Fruit fly (Drosophila melanogaster) whole organism, adult: ENCODE results near the gene Snap24.

Source experiments
- CG11617 ChIP-seq: fragments of 200-800 bp; sonication (Bioruptor generic); optimal IDR thresholded peaks from 2 replicates; lab custom pipeline; 2017; ENCODE audit warnings: mild to moderate bottlenecking, missing biosample characterization, missing genetic modification reagents, missing genetic modification characterization
- CG12768 ChIP-seq: fragments of 200-800 bp; sonication (Bioruptor generic); optimal IDR thresholded peaks from 2 replicates; lab custom pipeline; 2017; ENCODE audit warnings: missing biosample characterization, missing genetic modification characterization, mild to moderate bottlenecking, moderate library complexity, missing genetic modification reagents
- CG14711 ChIP-seq: fragments of 200-800 bp; sonication (Bioruptor generic); optimal IDR thresholded peaks from 2 replicates; lab custom pipeline; 2018; ENCODE audit warnings: missing biosample characterization, mild to moderate bottlenecking, missing genetic modification characterization, moderate library complexity
- CG1620 ChIP-seq: fragments of 200-800 bp; sonication (Bioruptor generic); optimal IDR thresholded peaks from 2 replicates; lab custom pipeline; 2016; ENCODE audit warnings: missing biosample characterization, missing genetic modification characterization
- CG33017 ChIP-seq: fragments of 200-800 bp; sonication (Bioruptor generic); optimal IDR thresholded peaks from 2 replicates; lab custom pipeline; 2018; ENCODE audit warnings: missing biosample characterization, mild to moderate bottlenecking, missing genetic modification characterization, moderate library complexity
- CG5204 ChIP-seq: fragments of 200-800 bp; sonication (Bioruptor generic); optimal IDR thresholded peaks from 2 replicates; lab custom pipeline; 2016; ENCODE audit warnings: missing biosample characterization, missing genetic modification characterization
- CG7045 ChIP-seq: fragments of 200-800 bp; sonication (Bioruptor generic); optimal IDR thresholded peaks from 2 replicates; lab custom pipeline; 2017; ENCODE audit warnings: missing biosample characterization, mild to moderate bottlenecking, missing genetic modification characterization
- CG7101 ChIP-seq: fragments of 200-800 bp; sonication (Bioruptor generic); optimal IDR thresholded peaks from 2 replicates; lab custom pipeline; 2018; ENCODE audit warnings: missing biosample characterization, mild to moderate bottlenecking, missing genetic modification characterization, moderate library complexity
- Clk ChIP-seq: fragments of 200-800 bp; sonication (Bioruptor generic); optimal IDR thresholded peaks from 2 replicates; lab custom pipeline; 2017; ENCODE audit warnings: missing biosample characterization, missing genetic modification characterization
- Crg-1 ChIP-seq: fragments of 200-800 bp; sonication (Bioruptor generic); optimal IDR thresholded peaks from 2 replicates; lab custom pipeline; 2016; ENCODE audit warnings: missing biosample characterization, missing genetic modification characterization
- Hr96 ChIP-seq: fragments of 200-800 bp; sonication (Bioruptor generic); optimal IDR thresholded peaks from 2 replicates; lab custom pipeline; 2016; ENCODE audit warnings: missing biosample characterization, missing genetic modification characterization
- Mnt ChIP-seq: fragments of 200-800 bp; sonication (Bioruptor generic); optimal IDR thresholded peaks from 2 replicates; lab custom pipeline; 2016; ENCODE audit warnings: missing biosample characterization, mild to moderate bottlenecking, missing genetic modification characterization
- bab1 ChIP-seq: fragments of 200-800 bp; sonication (Bioruptor generic); optimal IDR thresholded peaks from 3 replicates; lab custom pipeline; 2019; ENCODE audit warnings: missing biosample characterization, mild to moderate bottlenecking, missing genetic modification characterization, moderate library complexity
- cic ChIP-seq: fragments of 200-800 bp; sonication (Bioruptor generic); optimal IDR thresholded peaks from 2 replicates; lab custom pipeline; 2017; ENCODE audit warnings: missing biosample characterization, mild to moderate bottlenecking, missing genetic modification characterization, moderate library complexity
- cnc ChIP-seq, 2 experiments: fragments of >200 bp; optimal IDR thresholded peaks; 2 replicates each; lab custom pipeline; 2017
- kay ChIP-seq: fragments of 200-800 bp; sonication (Bioruptor generic); peaks from one replicate; lab custom pipeline; 2016; ENCODE audit warnings: missing biosample characterization, missing genetic modification characterization, borderline replicate concordance
- ovo ChIP-seq: fragments of 200-800 bp; sonication (Bioruptor generic); optimal IDR thresholded peaks from 2 replicates; lab custom pipeline; 2016; ENCODE audit warnings: missing biosample characterization, missing genetic modification characterization
- pad ChIP-seq: fragments of 200-800 bp; sonication (Bioruptor generic); optimal IDR thresholded peaks from 3 replicates; lab custom pipeline; 2017; ENCODE audit warnings: missing biosample characterization, missing genetic modification characterization, mild to moderate bottlenecking, moderate library complexity, missing genetic modification reagents
- tj ChIP-seq: fragments of 200-800 bp; sonication (Bioruptor generic); optimal IDR thresholded peaks from 3 replicates; lab custom pipeline; 2017; ENCODE audit warnings: missing biosample characterization, mild to moderate bottlenecking, missing genetic modification characterization, moderate library complexity
- toe ChIP-seq: fragments of 200-800 bp; sonication (Bioruptor generic); optimal IDR thresholded peaks from 2 replicates; lab custom pipeline; 2016; ENCODE audit warnings: missing biosample characterization, missing genetic modification characterization

Snap24 gene

DNA sequence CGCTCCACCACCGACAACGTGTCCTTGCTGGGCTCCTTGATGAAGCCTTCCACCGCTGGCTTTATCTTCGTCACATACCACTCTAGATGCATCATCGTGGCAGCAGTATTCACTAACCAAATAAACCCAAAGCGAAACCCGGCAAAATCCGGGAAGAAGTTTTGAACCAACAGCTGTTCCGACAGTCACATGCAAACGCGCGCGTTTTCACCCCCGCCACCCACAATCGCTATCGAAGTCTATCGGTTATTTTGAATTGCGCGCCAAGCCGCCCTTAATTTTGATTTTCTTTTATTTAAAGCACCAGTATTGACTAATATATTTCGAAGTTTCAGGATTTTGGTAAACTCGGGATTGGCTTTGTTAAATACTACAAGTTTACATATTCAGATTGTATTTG, 8.5 kb downstream of the Snap24 start, which contains the start of gene Tti1:
Gene Tti1, minus strand, starts transcription at position 200 of the 400 bp plus-strand sequence.
- no peak for TF ChIP-seq CG14711 (tag; lab: Kevin White, UChicago)

DNA sequence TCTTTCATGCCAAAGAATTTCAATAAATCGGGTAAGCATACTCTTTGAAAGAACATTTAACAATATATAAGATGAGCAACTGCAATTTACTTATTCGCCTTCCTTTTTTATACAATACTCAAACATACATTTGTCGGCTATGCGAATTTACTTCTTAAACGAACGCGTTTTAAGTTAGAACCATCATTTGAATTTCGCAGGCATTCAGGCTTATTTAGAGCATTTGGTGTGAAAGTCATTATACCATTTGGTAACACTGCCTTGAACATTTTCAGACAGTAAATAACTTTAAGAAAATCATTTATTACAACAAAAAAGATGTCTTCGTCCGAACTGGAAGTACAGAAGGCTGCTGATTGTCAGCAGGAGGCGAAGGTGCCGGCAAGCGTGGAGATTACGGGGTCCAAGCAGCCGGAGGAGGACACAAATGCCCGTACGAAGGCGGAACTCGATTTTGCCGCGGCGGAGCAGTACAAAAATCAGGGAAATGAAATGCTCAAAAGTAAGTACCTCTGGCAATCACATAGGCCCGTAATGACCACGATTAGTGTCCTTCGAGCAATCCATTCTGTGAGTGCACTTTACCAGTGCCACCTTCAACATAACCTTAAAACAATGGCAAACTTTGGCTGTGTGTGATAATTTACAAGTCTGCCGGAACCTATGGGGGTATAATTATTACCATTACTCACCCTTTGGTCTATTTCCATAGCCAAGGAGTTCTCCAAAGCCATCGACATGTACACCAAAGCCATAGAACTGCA, 14.9 kb downstream of the Snap24 start:
- no peak for TF ChIP-seq CG5204 (GFP tag; lab: Kevin White, UChicago)
- no peak for TF ChIP-seq Mnt
- no peak for TF ChIP-seq CG14711 (tag; lab: Kevin White, UChicago)
- no peak for TF ChIP-seq cic (GFP tag; lab: Kevin White, UChicago)
- no peak for TF ChIP-seq CG12768 (GFP tag; lab: Kevin White, UChicago)
- TF ChIP-seq kay: no peak
- TF ChIP-seq Hr96: no peak
- no peak for TF ChIP-seq tj
- no peak for TF ChIP-seq cnc (optimal IDR thresholded peaks at IDR 0.05; lab: Kevin White, UChicago)
- no peak for TF ChIP-seq CG7101
- no peak for TF ChIP-seq pad (GFP tag; lab: Kevin White, UChicago)
- TF ChIP-seq bab1: no peak
- TF ChIP-seq Crg-1 (GFP tag; lab: Kevin White, UChicago): no peak
- TF ChIP-seq CG11617 (GFP tag; lab: Kevin White, UChicago): no peak
- no peak for TF ChIP-seq CG7045 (GFP tag; lab: Kevin White, UChicago)

DNA sequence ATGACTTTTGCATAAGTTTGCCTTT, 15.3 kb downstream of the Snap24 start, which contains the start of gene PpD3:
Gene PpD3, plus strand, starts transcription at position 1 of the 25 bp plus-strand sequence.
- TF ChIP-seq CG1620 (GFP tag; lab: Kevin White, UChicago): no peak
- no peak for TF ChIP-seq tj
- TF ChIP-seq Clk: no peak

DNA sequence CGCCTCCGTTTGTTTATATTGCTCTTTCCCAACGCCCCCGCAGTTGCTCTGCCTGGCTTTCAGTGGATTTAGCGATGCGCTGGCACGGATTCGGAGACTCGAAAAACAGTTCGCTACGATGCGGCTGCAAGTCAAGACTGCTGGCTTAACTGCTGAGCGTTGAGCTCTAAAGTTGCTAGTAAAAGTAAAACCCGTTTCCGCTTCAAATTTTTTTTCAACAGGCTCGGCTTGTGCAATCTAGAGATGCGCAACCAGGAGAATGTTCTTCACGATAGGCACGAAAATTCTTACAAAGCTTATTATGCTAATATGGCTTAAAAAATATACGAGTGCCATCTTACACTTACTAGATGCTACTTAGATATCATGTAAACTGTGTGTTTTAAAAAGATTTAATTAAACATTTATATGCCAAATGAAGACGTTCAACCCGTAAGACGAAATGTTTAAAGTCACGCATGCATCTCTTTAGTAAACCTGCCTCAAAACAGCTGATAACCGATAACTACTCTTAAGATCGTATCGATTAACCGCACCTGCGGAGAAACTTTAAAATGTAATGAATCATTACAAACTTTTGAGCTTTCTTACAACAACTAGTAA, 15.6 kb downstream of the Snap24 start, which contains the start of gene CG12948:
Gene CG12948, minus strand, starts transcription at position 473 of the 603 bp plus-strand sequence.
- TF ChIP-seq pad (GFP tag; lab: Kevin White, UChicago) (peak; percentile 40), CG14711 (tag; lab: Kevin White, UChicago) (peak; percentile 63), tj (peak; percentile 43), cic (GFP tag; lab: Kevin White, UChicago) (peak; percentile 9), CG5204 (GFP tag; lab: Kevin White, UChicago) (no peak), CG7101 (peak; percentile 77), Hr96 (no peak), CG33017 (tag; lab: Kevin White, UChicago) (peak; percentile 64), CG11617 (GFP tag; lab: Kevin White, UChicago) (peak; percentile 61), CG12768 (GFP tag; lab: Kevin White, UChicago) (peak; percentile 36), bab1 (peak; percentile 68), cnc (optimal IDR thresholded peaks at IDR 0.05; lab: Kevin White, UChicago) (no peak), ovo (GFP tag; lab: Kevin White, UChicago) (no peak), Crg-1 (GFP tag; lab: Kevin White, UChicago) (peak; percentile 43), CG1620 (GFP tag; lab: Kevin White, UChicago) (peak; percentile 65), CG7045 (GFP tag; lab: Kevin White, UChicago) (peak; percentile 27), Mnt (peak; percentile 61)

DNA sequence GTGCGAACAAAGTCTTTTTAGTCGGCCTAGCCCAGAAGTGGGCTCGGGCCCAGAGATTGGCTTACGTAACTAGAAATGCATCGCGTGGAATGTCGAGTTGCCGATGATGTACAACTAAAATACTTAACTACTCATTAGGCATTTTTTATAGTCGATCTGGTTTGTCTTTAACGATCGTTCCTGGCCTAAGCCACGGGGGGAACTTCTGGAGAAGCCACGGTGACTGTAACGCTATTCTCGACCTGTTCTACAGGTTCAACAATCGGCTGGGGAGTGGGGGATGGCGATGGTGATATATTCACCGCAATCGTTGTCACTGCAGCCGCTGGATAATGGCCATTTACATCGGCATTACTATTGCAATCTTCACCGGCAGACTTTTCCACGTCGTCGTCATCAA, 16.7 kb downstream of the Snap24 start, which contains the start of gene CG34409:
Gene CG34409, minus strand, starts transcription at position 101 of the 400 bp plus-strand sequence.
- no peak for TF ChIP-seq tj
- TF ChIP-seq Hr96: no peak
- TF ChIP-seq CG11617 (GFP tag; lab: Kevin White, UChicago): no peak
- no peak for TF ChIP-seq CG1620 (GFP tag; lab: Kevin White, UChicago)
- TF ChIP-seq Crg-1 (GFP tag; lab: Kevin White, UChicago): no peak
- no peak for TF ChIP-seq cic (GFP tag; lab: Kevin White, UChicago)
- no peak for TF ChIP-seq CG7045 (GFP tag; lab: Kevin White, UChicago)
- no peak for TF ChIP-seq Clk
- TF ChIP-seq Mnt: no peak
- TF ChIP-seq pad (GFP tag; lab: Kevin White, UChicago): no peak
- no peak for TF ChIP-seq CG12768 (GFP tag; lab: Kevin White, UChicago)
- no peak for TF ChIP-seq CG33017 (tag; lab: Kevin White, UChicago)
- no peak for TF ChIP-seq bab1
- TF ChIP-seq cnc (optimal IDR thresholded peaks at IDR 0.05; lab: Kevin White, UChicago): no peak
- no peak for TF ChIP-seq CG14711 (tag; lab: Kevin White, UChicago)

DNA sequence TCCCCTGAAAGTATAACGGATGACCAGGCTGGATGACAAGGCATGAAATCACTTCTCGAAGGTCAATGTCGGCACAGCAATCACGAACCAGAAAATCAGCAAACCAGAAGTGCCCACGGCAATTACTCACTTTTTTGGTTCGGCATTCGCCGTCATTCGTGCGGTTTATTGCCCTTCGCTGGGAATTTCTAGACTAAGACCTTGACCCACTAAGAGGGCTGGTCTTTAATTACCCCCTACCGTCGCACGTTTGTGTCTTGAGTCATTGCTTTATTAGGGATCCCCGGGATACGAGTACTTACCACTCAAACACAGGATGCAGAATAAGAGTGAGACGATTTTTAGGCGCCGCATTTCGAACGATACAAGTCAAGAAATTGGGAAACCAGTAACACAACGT, 17.5 kb downstream of the Snap24 start:
- no peak for TF ChIP-seq CG33017 (tag; lab: Kevin White, UChicago)
- TF ChIP-seq cnc (optimal IDR thresholded peaks at IDR 0.05; lab: Kevin White, UChicago): no peak
- TF ChIP-seq Clk: no peak
- TF ChIP-seq CG1620 (GFP tag; lab: Kevin White, UChicago): no peak
- no peak for TF ChIP-seq CG7101
- no peak for TF ChIP-seq CG14711 (tag; lab: Kevin White, UChicago)
- TF ChIP-seq tj: no peak
- TF ChIP-seq CG11617 (GFP tag; lab: Kevin White, UChicago): no peak
- TF ChIP-seq bab1: no peak
- TF ChIP-seq Hr96: no peak
- no peak for TF ChIP-seq CG7045 (GFP tag; lab: Kevin White, UChicago)
- no peak for TF ChIP-seq Mnt
- no peak for TF ChIP-seq CG12768 (GFP tag; lab: Kevin White, UChicago)
- no peak for TF ChIP-seq toe (GFP tag; lab: Kevin White, UChicago)
- TF ChIP-seq kay: no peak
- no peak for TF ChIP-seq Crg-1 (GFP tag; lab: Kevin White, UChicago)
- TF ChIP-seq pad (GFP tag; lab: Kevin White, UChicago): no peak
- TF ChIP-seq cic (GFP tag; lab: Kevin White, UChicago): no peak
- TF ChIP-seq CG5204 (GFP tag; lab: Kevin White, UChicago): no peak
- TF ChIP-seq ovo (GFP tag; lab: Kevin White, UChicago): no peak
